Fruit fly (Drosophila melanogaster) whole organism, wandering third instar larva: ENCODE results near the gene CG17564.

Source experiments
- CG32264 ChIP-seq: fragments of 200-800 bp; sonication (Bioruptor generic); optimal IDR thresholded peaks from 2 replicates; lab custom pipeline; 2016; ENCODE audit warnings: missing biosample characterization, missing genetic modification characterization
- CG9705 ChIP-seq: fragments of 200-800 bp; sonication (Bioruptor generic); optimal IDR thresholded peaks from 2 replicates; lab custom pipeline; 2018; ENCODE audit warnings: missing biosample characterization, mild to moderate bottlenecking, missing genetic modification characterization
- CrebA ChIP-seq: fragments of 200-800 bp; sonication (Bioruptor generic); optimal IDR thresholded peaks from 2 replicates; lab custom pipeline; 2016; ENCODE audit warnings: missing biosample characterization, mild to moderate bottlenecking, missing genetic modification characterization, borderline replicate concordance
- Dif ChIP-seq: fragments of 200-275, 200-300 bp; sonication (Bioruptor generic); optimal IDR thresholded peaks from 2 replicates; lab custom pipeline; 2018; ENCODE audit warnings: missing biosample characterization, missing genetic modification characterization; ENCODE audit not compliant: partially characterized antibody
- GATAd ChIP-seq: sonication (Bioruptor generic); optimal IDR thresholded peaks from 2 replicates; lab custom pipeline; 2016; ENCODE audit warnings: missing biosample characterization, missing genetic modification characterization
- HLH106 ChIP-seq: fragments of 200-800 bp; optimal IDR thresholded peaks from 3 replicates; lab custom pipeline; 2019; ENCODE audit warnings: missing biosample characterization, mild to moderate bottlenecking, missing genetic modification characterization, moderate library complexity
- Jra ChIP-seq: sonication (Bioruptor generic); optimal IDR thresholded peaks from 2 replicates; lab custom pipeline; 2016; ENCODE audit warnings: missing biosample characterization, missing genetic modification characterization
- OdsH ChIP-seq: fragments of 200-800 bp; sonication (Bioruptor generic); optimal IDR thresholded peaks from 2 replicates; lab custom pipeline; 2016; ENCODE audit warnings: missing biosample characterization, mild to moderate bottlenecking, missing genetic modification characterization
- Rel ChIP-seq, 2 experiments: fragments of 200-800 bp; sonication (Bioruptor generic) in 1 of 2; optimal IDR thresholded peaks; 2 replicates in 1 of 2; 3 replicates in 1 of 2; lab custom pipeline; 2016 to 2019; ENCODE audit warnings: mild to moderate bottlenecking in 2 of 2, missing biosample characterization in 2 of 2, missing genetic modification characterization in 2 of 2, moderate library complexity in 1 of 2
- brk ChIP-seq: fragments of 200-800 bp; sonication (Bioruptor generic); optimal IDR thresholded peaks from 2 replicates; lab custom pipeline; 2016; ENCODE audit warnings: missing biosample characterization, mild to moderate bottlenecking, missing genetic modification characterization
- ey ChIP-seq: fragments of 200-800 bp; sonication (Bioruptor generic); optimal IDR thresholded peaks from 2 replicates; lab custom pipeline; 2016; ENCODE audit warnings: missing biosample characterization, missing genetic modification characterization
- foxo ChIP-seq, 2 experiments: fragments of 200-800 bp; sonication (Bioruptor generic); optimal IDR thresholded peaks; 2 replicates in 1 of 2; 3 replicates in 1 of 2; lab custom pipeline; 2016 to 2017; ENCODE audit warnings: missing biosample characterization in 2 of 2, missing genetic modification characterization in 2 of 2
- fru ChIP-seq: fragments of 200-800 bp; sonication (Bioruptor generic); optimal IDR thresholded peaks from 3 replicates; lab custom pipeline; 2016; ENCODE audit warnings: missing biosample characterization, mild to moderate bottlenecking, missing genetic modification characterization
- h ChIP-seq: fragments of 200-800 bp; sonication (Bioruptor generic); optimal IDR thresholded peaks from 3 replicates; lab custom pipeline; 2016; ENCODE audit warnings: missing biosample characterization, mild to moderate bottlenecking, missing genetic modification characterization
- psq ChIP-seq: fragments of 200-800 bp; sonication (Bioruptor generic); optimal IDR thresholded peaks from 3 replicates; lab custom pipeline; 2017; ENCODE audit warnings: missing biosample characterization, mild to moderate bottlenecking, missing genetic modification characterization, moderate library complexity
- rgr ChIP-seq: fragments of 200-800 bp; sonication (Bioruptor generic); optimal IDR thresholded peaks from 3 replicates; lab custom pipeline; 2016; ENCODE audit warnings: missing biosample characterization, mild to moderate bottlenecking, missing genetic modification characterization

Gene CG17564

dm6 chr2L:19262140-19262539, 37.6 kb downstream of the CG17564 start, which contains the start of gene CG31797:
Gene CG31797 (minus strand): TSS chr2L:19262240.
- TF ChIP-seq ey (GFP tag; lab: Kevin White, UChicago) = no peak
- no peak for TF ChIP-seq h (GFP tag; lab: Kevin White, UChicago)
- no peak for TF ChIP-seq brk (GFP tag; lab: Kevin White, UChicago)
- TF ChIP-seq CG32264 (GFP tag; lab: Kevin White, UChicago) = no peak
- TF ChIP-seq psq (GFP tag; lab: Kevin White, UChicago) = no peak
- TF ChIP-seq fru (GFP tag; lab: Kevin White, UChicago) = no peak
- TF ChIP-seq GATAd (GFP tag; lab: Kevin White, UChicago) = no peak
- TF ChIP-seq OdsH (GFP tag; lab: Kevin White, UChicago) = no peak
- TF ChIP-seq, all 38 proteins: peak for 0

dm6 chr2L:19254079-19254478, 45.7 kb downstream of the CG17564 start:
- TF ChIP-seq Dif (GFP tag; lab: Kevin White, UChicago) (no peak), CG9705 (GFP tag; lab: Kevin White, UChicago) (no peak), Jra (GFP tag; lab: Kevin White, UChicago) (no peak)

- TF ChIP-seq Rel (GFP tag; optimal IDR thresholded peaks at IDR 0.05; lab: Kevin White, UChicago) (no peak), Rel (tag; optimal IDR thresholded peaks at IDR 0.05; lab: Kevin White, UChicago) (no peak), HLH106 (no peak), rgr (GFP tag; lab: Kevin White, UChicago) (peak; percentile 5), CrebA (GFP tag; lab: Kevin White, UChicago) (no peak), brk (GFP tag; lab: Kevin White, UChicago) (no peak), ey (GFP tag; lab: Kevin White, UChicago) (no peak), fru (GFP tag; lab: Kevin White, UChicago) (peak; percentile 6), OdsH (GFP tag; lab: Kevin White, UChicago) (peak; percentile 6), foxo (GFP tag; optimal IDR thresholded peaks at IDR 0.05; lab: Kevin White, UChicago) (peak in 1 of 2 experiments; percentile 35)
These were observed 47.3 kb downstream of the CG17564 start for dm6 chr2L:19252410-19252809.
